Worm (Caenorhabditis elegans): ENCODE data around the gene C50E10.2.

- TF ChIP-seq dmd-4 (tag; optimal IDR thresholded peaks at IDR 0.05) (no peak), nhr-12 (tag; optimal IDR thresholded peaks at IDR 0.05) (no peak), elt-3 (tag; optimal IDR thresholded peaks at IDR 0.05) (no peak), nhr-237 (tag; optimal IDR thresholded peaks at IDR 0.05) (no peak), lsy-2 (tag; optimal IDR thresholded peaks at IDR 0.05) (no peak), unc-62 (GFP tag; optimal IDR thresholded peaks at IDR 0.05) (no peak), blmp-1 (tag; optimal IDR thresholded peaks at IDR 0.05; ENCODE audit: insufficient read depth) (no peak)
Measured at ce11 chrII:12335430-12335829, 25.9 kb upstream of the C50E10.2 start, which contains the start of gene sre-52.
